Worm (Caenorhabditis elegans): Measurements from ENCODE around the gene srh-18.

Gene srh-18

ce11 chrV:13275959-13276358 lies 42.3 kb upstream of the srh-18 start, which contains the start of gene F32F2.4:
Gene F32F2.4 (plus strand): TSS chrV:13276259.
- no peak for TF ChIP-seq sup-37 (GFP tag; optimal IDR thresholded peaks at IDR 0.05)
- no peak for TF ChIP-seq nhr-28 (tag; optimal IDR thresholded peaks at IDR 0.05)
- TF ChIP-seq isw-1 (GFP tag; IDR thresholded peaks at IDR 0.05): no peak
- TF ChIP-seq tbx-2 (tag; optimal IDR thresholded peaks at IDR 0.05): no peak
- TF ChIP-seq efl-1 (optimal IDR thresholded peaks at IDR 0.05): no peak
- no peak for TF ChIP-seq efl-1 (GFP tag; optimal IDR thresholded peaks at IDR 0.05 in 1 of 2)
- no peak for TF ChIP-seq nhr-84 (tag; optimal IDR thresholded peaks at IDR 0.05)
- TF ChIP-seq nhr-76 (tag; optimal IDR thresholded peaks at IDR 0.05): no peak
- TF ChIP-seq rnt-1 (tag; optimal IDR thresholded peaks at IDR 0.05): no peak
- no peak for TF ChIP-seq egl-27 (tag; optimal IDR thresholded peaks at IDR 0.05)
- TF ChIP-seq dpl-1 (GFP tag; optimal IDR thresholded peaks at IDR 0.05): no peak
- no peak for TF ChIP-seq ceh-82 (tag; optimal IDR thresholded peaks at IDR 0.05)

- TF ChIP-seq C16A3.4 (tag; optimal IDR thresholded peaks at IDR 0.05) (no peak), efl-1 (optimal IDR thresholded peaks at IDR 0.05) (no peak), efl-1 (GFP tag; optimal IDR thresholded peaks at IDR 0.05 in 1 of 2) (peak in 1 of 2 experiments; percentile 59), blmp-1 (tag; optimal IDR thresholded peaks at IDR 0.05) (peak; percentile 85)
Observed at ce11 chrV:13280382-13280781, 37.9 kb upstream of the srh-18 start.

ce11 chrV:13282958-13283357 lies 35.3 kb upstream of the srh-18 start:
- TF ChIP-seq fkh-8 (tag; optimal IDR thresholded peaks at IDR 0.05) (no peak), mdl-1 (tag; optimal IDR thresholded peaks at IDR 0.05) (no peak), nhr-71 (tag; optimal IDR thresholded peaks at IDR 0.05) (peak; percentile 37), unc-86 (tag; optimal IDR thresholded peaks at IDR 0.05) (no peak), nhr-85 (tag) (no peak), sptf-1 (tag; optimal IDR thresholded peaks at IDR 0.05) (no peak), ceh-88 (GFP tag; IDR thresholded peaks at IDR 0.05) (no peak)

- TF ChIP-seq egl-13 (tag; optimal IDR thresholded peaks at IDR 0.05) (no peak), nhr-76 (tag; optimal IDR thresholded peaks at IDR 0.05) (no peak), nhr-237 (tag; optimal IDR thresholded peaks at IDR 0.05) (no peak), aha-1 (tag; optimal IDR thresholded peaks at IDR 0.05) (no peak), blmp-1 (tag; optimal IDR thresholded peaks at IDR 0.05) (peak; percentile 26), rnt-1 (tag; optimal IDR thresholded peaks at IDR 0.05) (peak; percentile 62), nhr-71 (tag; optimal IDR thresholded peaks at IDR 0.05) (peak; percentile 30), fos-1 (tag; optimal IDR thresholded peaks at IDR 0.05) (no peak), lsy-2 (tag; optimal IDR thresholded peaks at IDR 0.05) (peak in 1 of 2 experiments; percentile 23), lin-14 (GFP tag; optimal IDR thresholded peaks at IDR 0.05) (peak; percentile 73), C34B4.2 (tag; optimal IDR thresholded peaks at IDR 0.05) (no peak)
Observed at ce11 chrV:13285284-13285683, 33.0 kb upstream of the srh-18 start.

ce11 chrV:13286525-13286924 lies 31.7 kb upstream of the srh-18 start:
- TF ChIP-seq sup-37 (GFP tag; optimal IDR thresholded peaks at IDR 0.05) (no peak), lsy-2 (tag; optimal IDR thresholded peaks at IDR 0.05) (no peak), nhr-76 (tag; optimal IDR thresholded peaks at IDR 0.05) (no peak), mep-1 (tag; optimal IDR thresholded peaks at IDR 0.05) (no peak), vab-15 (tag; optimal IDR thresholded peaks at IDR 0.05) (no peak), ama-1 (optimal IDR thresholded peaks at IDR 0.05) (no peak), blmp-1 (tag; optimal IDR thresholded peaks at IDR 0.05) (no peak)

ce11 chrV:13288881-13289280 lies 29.4 kb upstream of the srh-18 start:
- no peak for TF ChIP-seq swsn-7 (tag; optimal IDR thresholded peaks at IDR 0.05)
- TF ChIP-seq C34B4.2 (tag; optimal IDR thresholded peaks at IDR 0.05): no peak
- no peak for TF ChIP-seq irx-1 (tag; optimal IDR thresholded peaks at IDR 0.05)
- no peak for TF ChIP-seq unc-30 (tag; optimal IDR thresholded peaks at IDR 0.05)
- TF ChIP-seq ces-1 (GFP tag; optimal IDR thresholded peaks at IDR 0.05): no peak
- no peak for TF ChIP-seq ztf-4 (tag; optimal IDR thresholded peaks at IDR 0.05)
- TF ChIP-seq lin-14 (GFP tag; optimal IDR thresholded peaks at IDR 0.05): peak; percentile 48
- TF ChIP-seq nhr-71 (tag; optimal IDR thresholded peaks at IDR 0.05): peak; percentile 53
- TF ChIP-seq fkh-4 (tag; optimal IDR thresholded peaks at IDR 0.05; ENCODE audit: borderline replicate concordance): no peak
- no peak for TF ChIP-seq xbp-1 (tag; optimal IDR thresholded peaks at IDR 0.05)
- no peak for TF ChIP-seq aha-1 (tag; optimal IDR thresholded peaks at IDR 0.05)
- TF ChIP-seq jun-1 (tag; optimal IDR thresholded peaks at IDR 0.05): no peak
- TF ChIP-seq isw-1 (GFP tag; IDR thresholded peaks at IDR 0.05): no peak
- no peak for TF ChIP-seq mdl-1 (tag; optimal IDR thresholded peaks at IDR 0.05)
- no peak for TF ChIP-seq fkh-10 (GFP tag; optimal IDR thresholded peaks at IDR 0.05)
- peak; percentile 58 for TF ChIP-seq pag-3 (tag; optimal IDR thresholded peaks at IDR 0.05; ENCODE audit: borderline replicate concordance, insufficient read depth)
- no peak for TF ChIP-seq pqm-1 (tag; optimal IDR thresholded peaks at IDR 0.05)
- TF ChIP-seq rnt-1 (tag; optimal IDR thresholded peaks at IDR 0.05): peak; percentile 68
- no peak for TF ChIP-seq sup-37 (GFP tag; optimal IDR thresholded peaks at IDR 0.05)
- no peak for TF ChIP-seq nhr-76 (tag; optimal IDR thresholded peaks at IDR 0.05)
- no peak for TF ChIP-seq lin-35 (GFP tag; optimal IDR thresholded peaks at IDR 0.05)
- no peak for TF ChIP-seq F16B12.6 (tag; optimal IDR thresholded peaks at IDR 0.05)
